Worm (Caenorhabditis elegans): Measurements from ENCODE around the gene try-10.

The try-10 gene

DNA sequence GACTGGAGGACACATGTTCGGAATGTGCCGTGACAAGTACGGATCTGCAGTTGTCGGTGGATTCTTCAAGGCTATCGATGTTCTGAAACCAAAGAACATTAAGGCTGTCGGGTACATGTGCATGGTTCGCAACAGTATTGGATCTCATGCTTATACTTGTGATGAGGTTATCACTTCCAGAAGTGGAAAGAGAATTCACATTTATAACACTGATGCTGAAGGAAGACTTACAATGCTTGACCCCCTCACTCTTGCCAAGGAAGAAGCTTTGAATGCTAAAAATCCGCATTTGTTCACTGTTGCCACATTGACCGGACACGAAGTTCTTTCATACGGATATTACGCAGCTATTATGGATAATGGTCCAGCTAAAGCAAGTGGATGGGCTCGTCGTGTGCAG lies 32.0 kb upstream of the try-10 start (continued):
- no peak for TF ChIP-seq snpc-3.4 (tag; optimal IDR thresholded peaks at IDR 0.05)

DNA sequence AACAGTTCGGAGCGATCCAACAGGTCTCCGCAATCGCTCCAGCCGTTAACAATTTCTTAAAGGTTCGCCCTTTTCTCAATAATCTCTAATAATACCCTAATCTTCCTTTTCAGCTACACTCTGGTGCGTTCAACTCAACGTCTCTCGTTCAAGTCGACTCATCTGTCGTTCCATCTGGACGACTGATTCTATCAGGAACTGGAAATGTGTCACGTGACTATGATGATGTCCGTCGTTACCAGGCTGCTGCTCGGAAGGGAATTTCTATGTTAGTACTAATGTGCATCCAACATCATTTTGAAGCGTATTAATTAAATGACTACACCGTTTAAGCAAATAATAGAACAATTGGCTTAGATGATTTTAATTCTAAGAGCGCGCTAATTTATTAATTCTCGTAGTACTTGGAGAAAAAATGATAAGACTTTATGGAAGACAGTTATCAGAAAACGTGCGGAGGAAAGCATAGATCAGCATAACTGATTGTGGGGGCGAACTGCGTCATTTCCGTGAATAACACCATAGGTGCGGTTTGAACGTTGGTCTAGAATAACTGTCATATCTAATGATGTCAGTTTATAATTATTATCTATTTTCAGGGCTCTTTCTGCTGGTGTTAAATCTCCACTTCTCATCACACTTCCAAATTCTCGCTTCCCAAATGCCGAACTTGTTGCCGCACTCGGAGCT lies 30.9 kb upstream of the try-10 start:
- TF ChIP-seq nhr-80 (tag; optimal IDR thresholded peaks at IDR 0.05) (peak; percentile 31), atf-7 (tag; optimal IDR thresholded peaks at IDR 0.05) (peak; percentile 34), ets-4 (GFP tag; optimal IDR thresholded peaks at IDR 0.05) (peak; percentile 51), ztf-25 (GFP tag; IDR thresholded peaks at IDR 0.05) (no peak), nfya-1 (tag; optimal IDR thresholded peaks at IDR 0.05; ENCODE audit: borderline replicate concordance, insufficient read depth) (no peak), athp-1 (tag; optimal IDR thresholded peaks at IDR 0.05) (no peak), pbrm-1 (GFP tag; IDR thresholded peaks at IDR 0.05) (0 out of 2 replicates have a peak, but pooled peaks have one; percentile 5), attf-3 (GFP tag; conservative IDR thresholded peaks at IDR 0.05) (no peak), madf-6 (GFP tag; IDR thresholded peaks at IDR 0.05) (no peak)

DNA sequence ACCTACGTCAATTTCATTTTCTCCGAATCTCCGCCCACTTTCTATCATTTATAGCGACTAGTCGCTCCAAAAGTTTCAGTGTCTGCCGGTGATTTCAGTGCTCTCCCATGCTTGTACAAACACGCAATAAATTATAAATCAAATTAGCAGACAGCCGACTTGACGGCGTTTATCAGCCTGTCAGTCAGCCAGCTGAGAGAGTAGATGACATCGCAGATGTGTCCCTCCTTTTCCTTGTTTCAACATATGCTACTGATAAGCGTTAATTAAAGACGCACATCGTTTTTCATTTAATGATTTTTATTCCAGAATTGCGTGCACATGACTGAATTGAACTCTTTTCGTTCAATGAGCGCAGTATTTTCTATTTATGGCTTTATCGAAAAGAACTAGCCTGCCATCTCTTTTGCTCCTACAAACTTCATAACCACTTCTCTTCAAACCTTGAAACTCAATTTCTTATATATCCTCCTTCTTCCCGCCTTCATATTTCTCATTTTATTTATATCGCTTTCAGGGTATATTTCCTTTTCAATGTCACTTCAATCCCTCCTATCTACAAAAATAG lies 30.2 kb upstream of the try-10 start, which contains the start of gene lap-2:
lap-2 (plus strand) TSS at position 518 of the 568 bp plus-strand sequence.
- TF ChIP-seq lin-40 (tag; optimal IDR thresholded peaks at IDR 0.05) (peak; percentile 5), dox-1 (GFP tag; IDR thresholded peaks at IDR 0.05) (peak; percentile 52), cebp-1 (GFP tag; IDR thresholded peaks at IDR 0.05) (peak; percentile 51; the same call in 1 of the 2 replicates), cebp-1 (tag; optimal IDR thresholded peaks at IDR 0.05) (peak; percentile 67), ets-4 (GFP tag; optimal IDR thresholded peaks at IDR 0.05) (peak; percentile 64), Y95B8A.8 (GFP tag; IDR thresholded peaks at IDR 0.05) (0 out of 2 replicates have a peak, but pooled peaks have one; percentile 29), madf-6 (GFP tag; IDR thresholded peaks at IDR 0.05) (no peak), efl-1 (GFP tag; optimal IDR thresholded peaks at IDR 0.05) (no peak), ztf-25 (GFP tag; IDR thresholded peaks at IDR 0.05) (no peak), ZK185.1 (tag; optimal IDR thresholded peaks at IDR 0.05; ENCODE audit: poor library complexity, severe bottlenecking) (peak; percentile 46), F55B11.4 (tag; optimal IDR thresholded peaks at IDR 0.05; ENCODE audit: borderline replicate concordance, insufficient read depth) (no peak), ztf-28 (GFP tag; IDR thresholded peaks at IDR 0.05) (no peak), atf-7 (tag; optimal IDR thresholded peaks at IDR 0.05) (peak; percentile 72), tlf-1 (GFP tag; optimal IDR thresholded peaks at IDR 0.05) (peak; percentile 42), K11D2.4 (GFP tag; IDR thresholded peaks at IDR 0.05) (0 out of 2 replicates have a peak, but pooled peaks have one; percentile 33), mcd-1 (GFP tag; IDR thresholded peaks at IDR 0.05) (0 out of 2 replicates have a peak, but pooled peaks have one; percentile 26), nhr-90 (tag; optimal IDR thresholded peaks at IDR 0.05) (peak; percentile 46), egl-44 (GFP tag; IDR thresholded peaks at IDR 0.05) (peak; percentile 53; the same call in 1 of the 2 replicates), nfyb-1 (GFP tag; IDR thresholded peaks at IDR 0.05) (peak; percentile 62; the same call in 1 of the 2 replicates), nhr-80 (tag; optimal IDR thresholded peaks at IDR 0.05) (peak; percentile 82), chd-7 (tag; optimal IDR thresholded peaks at IDR 0.05) (peak; percentile 51), snpc-4 (GFP tag; optimal IDR thresholded peaks at IDR 0.05) (no peak), snpc-4 (tag; optimal IDR thresholded peaks at IDR 0.05) (peak in 1 of 4 experiments; percentile 26), let-607 (tag; optimal IDR thresholded peaks at IDR 0.05) (peak; percentile 48 to 52), lsl-1 (GFP tag; optimal IDR thresholded peaks at IDR 0.05) (peak; percentile 16), unc-62 (GFP tag; optimal IDR thresholded peaks at IDR 0.05) (peak; percentile 90), ztf-22 (GFP tag; optimal IDR thresholded peaks at IDR 0.05) (peak; percentile 33), die-1 (tag; optimal IDR thresholded peaks at IDR 0.05) (no peak), madf-10 (tag; optimal IDR thresholded peaks at IDR 0.05) (peak; percentile 16), ccch-3 (GFP tag; optimal IDR thresholded peaks at IDR 0.05) (no peak)

Measured in whole organism, young adult.